Worm (Caenorhabditis elegans) whole organism, midembryonic: ENCODE data around the gene B0496.6.

ENCODE experiments used
- T22C8.4 ChIP-seq: fragments of 200-800 bp; sonication (Bioruptor generic); IDR thresholded peaks from 2 replicates; pipeline ENCODE4 v1.3.6; 2022; ENCODE audit warnings: missing genetic modification characterization, missing compliant biosample characterization
- flt-1 ChIP-seq: fragments of 200-800 bp; sonication (Bioruptor generic); IDR thresholded peaks from 2 replicates; pipeline ENCODE4 v1.3.6; 2022; ENCODE audit warnings: missing genetic modification characterization, missing compliant biosample characterization
- klf-2 ChIP-seq: fragments of 200-800 bp; sonication (Bioruptor generic); conservative IDR thresholded peaks from 2 replicates; pipeline ENCODE4 v1.3.6; 2022; ENCODE audit warnings: missing genetic modification reagents, missing genetic modification characterization, missing compliant biosample characterization
- med-1 ChIP-seq: sonication (generic microtip); optimal IDR thresholded peaks from 2 replicates; lab custom pipeline; 2017; ENCODE audit warnings: missing genetic modification characterization, mild to moderate bottlenecking, missing compliant biosample characterization, antibody characterized with exemption, missing genetic modification reagents; ENCODE audit not compliant: insufficient read depth
- ref-1 ChIP-seq: fragments of 200-800 bp; sonication (Bioruptor generic); conservative IDR thresholded peaks from 2 replicates; pipeline ENCODE4 v1.3.6; 2022; ENCODE audit warnings: missing genetic modification reagents, missing genetic modification characterization, missing compliant biosample characterization
- ztf-23 ChIP-seq: fragments of 200-800 bp; sonication (Bioruptor generic); IDR thresholded peaks from 2 replicates; pipeline ENCODE4 v1.3.6; 2022; ENCODE audit warnings: missing genetic modification reagents, missing genetic modification characterization, missing compliant biosample characterization

ce11 chrIV:7440238-7440637 lies 21.3 kb downstream of the B0496.6 start:
- no peak for TF ChIP-seq ztf-23 (GFP tag; lab: Robert Waterston, UW)
- no peak for TF ChIP-seq flt-1
- TF ChIP-seq T22C8.4 (GFP tag; lab: Robert Waterston, UW) = no peak
- no peak for TF ChIP-seq klf-2 (GFP tag; lab: Robert Waterston, UW)
- no peak for TF ChIP-seq ref-1 (GFP tag; lab: Robert Waterston, UW)
- no peak for TF ChIP-seq med-1 (GFP tag; lab: Kevin White, UChicago)
